Fruit fly (Drosophila melanogaster) whole organism, embryonic: ENCODE results near the gene UQCR-6.4L.

Source experiments
- CG10209 ChIP-seq: fragments of 200-800 bp; sonication (Bioruptor generic); optimal IDR thresholded peaks from 3 replicates; lab custom pipeline; 2017; ENCODE audit warnings: missing biosample characterization, mild to moderate bottlenecking, missing genetic modification characterization, missing genetic modification reagents
- CG11398 ChIP-seq: fragments of 200-800 bp; sonication (Bioruptor generic); optimal IDR thresholded peaks from 2 replicates; lab custom pipeline; 2016; ENCODE audit warnings: missing biosample characterization, missing genetic modification characterization
- CG12219 ChIP-seq: fragments of 200-800 bp; sonication (Bioruptor generic); optimal IDR thresholded peaks from 3 replicates; lab custom pipeline; 2018; ENCODE audit warnings: missing biosample characterization, mild to moderate bottlenecking, missing genetic modification characterization
- CG12659 ChIP-seq: fragments of 200-800 bp; sonication (Bioruptor generic); optimal IDR thresholded peaks from 3 replicates; lab custom pipeline; 2017; ENCODE audit warnings: mild to moderate bottlenecking, missing biosample characterization, missing genetic modification reagents, missing genetic modification characterization
- CG14710 ChIP-seq: fragments of 200-800 bp; sonication (Bioruptor generic); optimal IDR thresholded peaks from 3 replicates; lab custom pipeline; 2019; ENCODE audit warnings: missing biosample characterization, mild to moderate bottlenecking, missing genetic modification characterization, moderate library complexity
- CG1603 ChIP-seq: fragments of 200-800 bp; sonication (Bioruptor generic); optimal IDR thresholded peaks from 2 replicates; lab custom pipeline; 2019; ENCODE audit warnings: missing biosample characterization, mild to moderate bottlenecking, missing genetic modification characterization, moderate library complexity
- CG16813 ChIP-seq: fragments of 200-800 bp; sonication (Bioruptor generic); IDR thresholded peaks from 3 replicates; pipeline ENCODE4 v1.3.6; 2022; ENCODE audit warnings: missing biosample characterization, missing genetic modification characterization; ENCODE audit not compliant: partially characterized antibody
- CG16815 ChIP-seq: fragments of 200-800 bp; sonication (Bioruptor generic); optimal IDR thresholded peaks from 3 replicates; lab custom pipeline; 2017; ENCODE audit warnings: missing biosample characterization, mild to moderate bottlenecking, missing genetic modification characterization
- CG17186 ChIP-seq: fragments of 200-800 bp; sonication (Bioruptor generic); optimal IDR thresholded peaks from 3 replicates; lab custom pipeline; 2017; ENCODE audit warnings: missing biosample characterization, missing genetic modification reagents, missing genetic modification characterization
- CG2116 ChIP-seq: fragments of 200-800 bp; sonication (Bioruptor generic); optimal IDR thresholded peaks from 3 replicates; lab custom pipeline; 2018; ENCODE audit warnings: missing biosample characterization, mild to moderate bottlenecking, missing genetic modification characterization
- CG2199 ChIP-seq: fragments of 200-800 bp; sonication (Bioruptor generic); IDR thresholded peaks from 3 replicates; pipeline ENCODE4 v1.3.6; 2022; ENCODE audit warnings: missing biosample characterization, missing genetic modification characterization
- CG2712 ChIP-seq: fragments of 200-800 bp; optimal IDR thresholded peaks from 3 replicates; lab custom pipeline; 2019; ENCODE audit warnings: missing biosample characterization, mild to moderate bottlenecking, missing genetic modification characterization, moderate library complexity
- CG30020 ChIP-seq: fragments of 200-800 bp; optimal IDR thresholded peaks from 2 replicates; lab custom pipeline; 2019; ENCODE audit warnings: missing biosample characterization, mild to moderate bottlenecking, missing genetic modification characterization, moderate library complexity
- CG32767 ChIP-seq: fragments of 200-800 bp; sonication (Bioruptor generic); IDR thresholded peaks from 2 replicates; pipeline ENCODE4 v1.3.6; 2022; ENCODE audit warnings: missing biosample characterization, missing genetic modification characterization
- CG3847 ChIP-seq: fragments of 200-800 bp; sonication (Bioruptor generic); IDR thresholded peaks from 2 replicates; pipeline ENCODE4 v1.3.6; 2022; ENCODE audit warnings: missing biosample characterization, missing genetic modification characterization
- CG4617 ChIP-seq: fragments of 200-800 bp; sonication (Bioruptor generic); optimal IDR thresholded peaks from 3 replicates; lab custom pipeline; 2016; ENCODE audit warnings: missing biosample characterization, missing genetic modification characterization, borderline replicate concordance
- CG4707 ChIP-seq: fragments of 200-800 bp; sonication (Bioruptor generic); optimal IDR thresholded peaks from 2 replicates; lab custom pipeline; 2018; ENCODE audit warnings: missing biosample characterization, mild to moderate bottlenecking, missing genetic modification characterization, moderate library complexity
- CG5245 ChIP-seq: fragments of 200-800 bp; sonication (Bioruptor generic); optimal IDR thresholded peaks from 3 replicates; lab custom pipeline; 2016; ENCODE audit warnings: missing biosample characterization, missing genetic modification characterization
- CG6254 ChIP-seq: fragments of 200-800 bp; sonication (Bioruptor generic); optimal IDR thresholded peaks from 3 replicates; lab custom pipeline; 2017; ENCODE audit warnings: mild to moderate bottlenecking, missing biosample characterization, missing genetic modification reagents, missing genetic modification characterization
- CG6765 ChIP-seq: fragments of 200-800 bp; sonication (Bioruptor generic); optimal IDR thresholded peaks from 3 replicates; lab custom pipeline; 2017; ENCODE audit warnings: missing biosample characterization, mild to moderate bottlenecking, missing genetic modification characterization
- CG7357 ChIP-seq: fragments of 200-800 bp; sonication (Bioruptor generic); IDR thresholded peaks from 3 replicates; pipeline ENCODE4 v1.3.6; 2022; ENCODE audit warnings: missing biosample characterization, missing genetic modification characterization
- CG9609 ChIP-seq: fragments of 200-800 bp; sonication (Bioruptor generic); optimal IDR thresholded peaks from 3 replicates; lab custom pipeline; 2016; ENCODE audit warnings: missing biosample characterization, missing genetic modification characterization
- CoRest ChIP-seq: fragments of 200-800 bp; sonication (Bioruptor generic); optimal IDR thresholded peaks from 3 replicates; lab custom pipeline; 2018; ENCODE audit warnings: missing biosample characterization, mild to moderate bottlenecking, missing genetic modification characterization, moderate library complexity
- D ChIP-seq, 2 experiments: fragments of 200-800 bp in 1 of 2; fragments of >200 bp in 1 of 2; sonication (Bioruptor generic) in 1 of 2; optimal IDR thresholded peaks; 2 replicates in 1 of 2; 3 replicates in 1 of 2; lab custom pipeline; 2017; ENCODE audit warnings: mild to moderate bottlenecking in 1 of 2, missing biosample characterization in 1 of 2, missing genetic modification characterization in 1 of 2, missing genetic modification reagents in 1 of 2
- Doc3 ChIP-seq: fragments of 200-800 bp; sonication (Bioruptor generic); IDR thresholded peaks from 3 replicates; pipeline ENCODE4 v1.3.6; 2022; ENCODE audit warnings: missing biosample characterization, missing genetic modification characterization; ENCODE audit not compliant: partially characterized antibody
- H2.0 ChIP-seq: fragments of 200-800 bp; sonication (Bioruptor generic); IDR thresholded peaks from 2 replicates; pipeline ENCODE4 v1.3.6; 2022; ENCODE audit warnings: missing biosample characterization, missing genetic modification characterization
- HHEX ChIP-seq: fragments of 200-800 bp; sonication (Bioruptor generic); optimal IDR thresholded peaks from 3 replicates; lab custom pipeline; 2017; ENCODE audit warnings: missing biosample characterization, mild to moderate bottlenecking, missing genetic modification characterization, missing genetic modification reagents
- Hr39 ChIP-seq: fragments of >200 bp; optimal IDR thresholded peaks from 2 replicates; lab custom pipeline; 2017
- Hsf ChIP-seq: fragments of 200-800 bp; sonication (Bioruptor generic); optimal IDR thresholded peaks from 3 replicates; lab custom pipeline; 2016; ENCODE audit warnings: missing biosample characterization, missing genetic modification characterization
- MESR4 ChIP-seq: fragments of 200-800 bp; sonication (Bioruptor generic); optimal IDR thresholded peaks from 2 replicates; lab custom pipeline; 2018; ENCODE audit warnings: missing biosample characterization, mild to moderate bottlenecking, missing genetic modification characterization, moderate library complexity
- Max ChIP-seq: fragments of 200-800 bp; sonication (Bioruptor generic); optimal IDR thresholded peaks from 2 replicates; lab custom pipeline; 2016; ENCODE audit warnings: missing biosample characterization, mild to moderate bottlenecking, missing genetic modification characterization
- Med ChIP-seq: fragments of 200-800 bp; sonication (Bioruptor generic); peaks from one replicate; lab custom pipeline; 2016; ENCODE audit warnings: missing biosample characterization, missing genetic modification characterization, mild to moderate bottlenecking, inconsistent platforms, moderate library complexity
- Pdp1 ChIP-seq, 2 experiments: fragments of 200-800 bp; sonication (Bioruptor generic); optimal IDR thresholded peaks; 3 replicates each; lab custom pipeline; 2016; ENCODE audit warnings: missing biosample characterization in 2 of 2, missing genetic modification characterization in 2 of 2, mild to moderate bottlenecking in 1 of 2, moderate library complexity in 1 of 2
- Scr ChIP-seq: fragments of 200-800 bp; sonication (Bioruptor generic); IDR thresholded peaks from 2 replicates; pipeline ENCODE4 v1.3.6; 2022; ENCODE audit warnings: missing biosample characterization, missing genetic modification characterization; ENCODE audit not compliant: partially characterized antibody
- YL-1 ChIP-seq: fragments of 200-800 bp; sonication (Bioruptor generic); optimal IDR thresholded peaks from 3 replicates; lab custom pipeline; 2017; ENCODE audit warnings: missing biosample characterization, mild to moderate bottlenecking, missing genetic modification characterization
- ato ChIP-seq: fragments of 200-800 bp; sonication (Bioruptor generic); IDR thresholded peaks from 2 replicates; pipeline ENCODE4 v1.3.6; 2022; ENCODE audit warnings: missing biosample characterization, missing genetic modification characterization; ENCODE audit not compliant: partially characterized antibody
- chif ChIP-seq, 2 experiments: fragments of 200-800 bp; sonication (Bioruptor generic); optimal IDR thresholded peaks; 3 replicates each; lab custom pipeline; 2016; ENCODE audit warnings: missing biosample characterization in 2 of 2, missing genetic modification characterization in 2 of 2
- gro ChIP-seq: fragments of 200-800 bp; sonication (Bioruptor generic); optimal IDR thresholded peaks from 2 replicates; lab custom pipeline; 2016; ENCODE audit warnings: missing biosample characterization, missing genetic modification characterization
- lilli ChIP-seq: fragments of 200-800 bp; sonication (Bioruptor generic); optimal IDR thresholded peaks from 3 replicates; lab custom pipeline; 2016; ENCODE audit warnings: missing biosample characterization, missing genetic modification characterization
- oc ChIP-seq: fragments of 200-800 bp; sonication (Bioruptor generic); optimal IDR thresholded peaks from 2 replicates; lab custom pipeline; 2018; ENCODE audit warnings: missing biosample characterization, mild to moderate bottlenecking, missing genetic modification characterization, moderate library complexity
- phol ChIP-seq: fragments of 200-800 bp; sonication (Bioruptor generic); optimal IDR thresholded peaks from 3 replicates; lab custom pipeline; 2018; ENCODE audit warnings: missing biosample characterization, mild to moderate bottlenecking, missing genetic modification characterization, moderate library complexity
- pzg ChIP-seq: fragments of 200-800 bp; sonication (Bioruptor generic); optimal IDR thresholded peaks from 3 replicates; lab custom pipeline; 2018; ENCODE audit warnings: missing biosample characterization, mild to moderate bottlenecking, missing genetic modification characterization, moderate library complexity
- sd ChIP-seq: fragments of 200-800 bp; sonication (Bioruptor generic); optimal IDR thresholded peaks from 3 replicates; lab custom pipeline; 2018; ENCODE audit warnings: missing biosample characterization, mild to moderate bottlenecking, missing genetic modification characterization, moderate library complexity
- stwl ChIP-seq: fragments of 200-800 bp; sonication (Bioruptor generic); optimal IDR thresholded peaks from 3 replicates; lab custom pipeline; 2018; ENCODE audit warnings: missing biosample characterization, mild to moderate bottlenecking, missing genetic modification characterization, moderate library complexity
- sug ChIP-seq: fragments of 200-800 bp; optimal IDR thresholded peaks from 2 replicates; lab custom pipeline; 2019; ENCODE audit warnings: missing biosample characterization, mild to moderate bottlenecking, missing genetic modification characterization, moderate library complexity
- tin ChIP-seq: fragments of 200-800 bp; sonication (Bioruptor generic); optimal IDR thresholded peaks from 3 replicates; lab custom pipeline; 2016; ENCODE audit warnings: missing biosample characterization, missing genetic modification characterization
- trem ChIP-seq: fragments of 200-800 bp; optimal IDR thresholded peaks from 3 replicates; lab custom pipeline; 2019; ENCODE audit warnings: missing biosample characterization, mild to moderate bottlenecking, missing genetic modification characterization, moderate library complexity
- vvl ChIP-seq: fragments of 200-800 bp; sonication (Bioruptor generic); IDR thresholded peaks from 2 replicates; pipeline ENCODE4 v1.3.6; 2022; ENCODE audit warnings: missing biosample characterization, missing genetic modification characterization
- zfh1 ChIP-seq: fragments of 200-800 bp; sonication (Bioruptor generic); IDR thresholded peaks from 3 replicates; pipeline ENCODE4 v1.3.6; 2022; ENCODE audit warnings: missing biosample characterization, missing genetic modification characterization

The UQCR-6.4L gene

dm6 chr3L:16586989-16587388 is 20.4 kb downstream of the UQCR-6.4L start, which contains the start of the genes Syx8 and CG32163 (continued):
- TF ChIP-seq lilli (no peak), gro (GFP tag; lab: Kevin White, UChicago) (no peak), Med (GFP tag; lab: Kevin White, UChicago) (no peak), CG7357 (GFP tag; lab: Robert Waterston, UW) (peak; percentile 55; the same call in 1 of the 3 replicates), CG10209 (GFP tag; lab: Kevin White, UChicago) (no peak), zfh1 (GFP tag; lab: Robert Waterston, UW) (no peak), YL-1 (GFP tag; lab: Kevin White, UChicago) (peak; percentile 49), H2.0 (no peak), CG2116 (GFP tag; lab: Kevin White, UChicago) (peak; percentile 12), stwl (tag; lab: Kevin White, UChicago) (peak; percentile 46), CG12659 (GFP tag; lab: Kevin White, UChicago) (peak; percentile 32), D (optimal IDR thresholded peaks at IDR 0.05; lab: Kevin White, UChicago) (no peak), D (GFP tag; optimal IDR thresholded peaks at IDR 0.05; lab: Kevin White, UChicago) (no peak), CG14710 (peak; percentile 39), Max (GFP tag; lab: Kevin White, UChicago) (no peak), CG32767 (GFP tag; lab: Robert Waterston, UW) (no peak), chif (GFP tag; optimal IDR thresholded peaks at IDR 0.05; lab: Kevin White, UChicago) (peak in 1 of 2 experiments; percentile 0), Hsf (GFP tag; lab: Kevin White, UChicago) (no peak), Doc3 (0 out of 3 replicates have a peak, but pooled peaks have one; percentile 31), CoRest (tag; lab: Kevin White, UChicago) (no peak), CG5245 (GFP tag; lab: Kevin White, UChicago) (no peak), CG4707 (GFP tag; lab: Kevin White, UChicago) (no peak), sug (tag; lab: Kevin White, UChicago) (peak; percentile 30), CG11398 (no peak), MESR4 (GFP tag; lab: Kevin White, UChicago) (peak; percentile 67), CG9609 (GFP tag; lab: Kevin White, UChicago) (no peak), CG16813 (GFP tag; lab: Robert Waterston, UW) (0 out of 3 replicates have a peak, but pooled peaks have one; percentile 41), CG6254 (no peak), tin (GFP tag; lab: Kevin White, UChicago) (no peak), CG1603 (tag; lab: Kevin White, UChicago) (peak; percentile 55), vvl (GFP tag; lab: Robert Waterston, UW) (no peak), CG6765 (GFP tag; lab: Kevin White, UChicago) (no peak), CG2199 (no peak), CG12219 (GFP tag; lab: Kevin White, UChicago) (no peak), CG17186 (GFP tag; lab: Kevin White, UChicago) (peak; percentile 47), trem (tag; lab: Kevin White, UChicago) (peak; percentile 48), oc (tag; lab: Kevin White, UChicago) (no peak), CG16815 (GFP tag; lab: Kevin White, UChicago) (no peak), Hr39 (no peak), Pdp1 (GFP tag; optimal IDR thresholded peaks at IDR 0.05; lab: Kevin White, UChicago) (peak in 1 of 2 experiments; percentile 8), CG3847 (GFP tag; lab: Robert Waterston, UW) (no peak), phol (tag; lab: Kevin White, UChicago) (peak; percentile 13), ato (GFP tag; lab: Robert Waterston, UW) (no peak), pzg (peak; percentile 61), Scr (peak; percentile 17; the same call in 1 of the 2 replicates), sd (tag; lab: Kevin White, UChicago) (peak; percentile 62), CG2712 (tag; lab: Kevin White, UChicago) (peak; percentile 22), CG4617 (GFP tag; lab: Kevin White, UChicago) (peak; percentile 41), HHEX (GFP tag; lab: Kevin White, UChicago) (no peak), CG30020 (tag; lab: Kevin White, UChicago) (peak; percentile 13)
